Worm (Caenorhabditis elegans) whole organism, early embryonic: Measurements from ENCODE around the gene hog-1.
A peak's percentile ranks its signal among the peaks of the same experiment; 100 is the strongest.

Source experiments
- B0310.2 ChIP-seq: sonication (generic microtip); optimal IDR thresholded peaks from 2 replicates; lab custom pipeline; 2016; ENCODE audit warnings: mild to moderate bottlenecking, missing genetic modification characterization, missing compliant biosample characterization
- ama-1 ChIP-seq: fragments of 150-350 bp; optimal IDR thresholded peaks from 2 replicates; lab custom pipeline; 2014
- ets-7 ChIP-seq: sonication (generic microtip); optimal IDR thresholded peaks from 2 replicates; lab custom pipeline; 2016; ENCODE audit warnings: missing genotype, missing genetic modification characterization, missing compliant biosample characterization
- flt-1 ChIP-seq: fragments of 200-800 bp; sonication (Bioruptor generic); IDR thresholded peaks from 2 replicates; pipeline ENCODE4 v1.3.6; 2022; ENCODE audit warnings: missing genetic modification characterization, missing compliant biosample characterization
- hmbx-1 ChIP-seq: sonication (generic microtip); optimal IDR thresholded peaks from 2 replicates; lab custom pipeline; 2016; ENCODE audit warnings: mild to moderate bottlenecking, missing genetic modification characterization, missing compliant biosample characterization
- hmg-4 ChIP-seq: fragments of 200-800 bp; sonication (Bioruptor generic); optimal IDR thresholded peaks from 2 replicates; lab custom pipeline; 2018; ENCODE audit warnings: mild to moderate bottlenecking, missing genetic modification characterization, missing compliant biosample characterization
- hnd-1 ChIP-seq: sonication (generic microtip); optimal IDR thresholded peaks from 2 replicates; lab custom pipeline; 2016; ENCODE audit warnings: missing genetic modification characterization, missing compliant biosample characterization
- pes-1 ChIP-seq: fragments of 200-800 bp; sonication (Bioruptor generic); IDR thresholded peaks from 2 replicates; pipeline ENCODE4 v1.3.6; 2022; ENCODE audit warnings: missing genetic modification reagents, missing genetic modification characterization, missing compliant biosample characterization
- scrt-1 ChIP-seq: fragments of 200-800 bp; sonication (Bioruptor generic); IDR thresholded peaks from 2 replicates; pipeline ENCODE4 v1.3.6; 2022; ENCODE audit warnings: missing genetic modification characterization, missing compliant biosample characterization
- tbx-37 ChIP-seq: fragments of 200-800 bp; sonication (Bioruptor generic); conservative IDR thresholded peaks from 2 replicates; pipeline ENCODE4 v1.3.6; 2022; ENCODE audit warnings: missing genetic modification reagents, missing genetic modification characterization, missing compliant biosample characterization
- tra-4 ChIP-seq: sonication (generic microtip); optimal IDR thresholded peaks from 2 replicates; lab custom pipeline; 2017; ENCODE audit warnings: missing genetic modification characterization, missing compliant biosample characterization

- TF ChIP-seq ama-1 (lab: Kevin White, UChicago) = no peak
- TF ChIP-seq pes-1 (GFP tag; lab: Robert Waterston, UW) = no peak
- peak; percentile 58 for TF ChIP-seq flt-1 (GFP tag; lab: Robert Waterston, UW)
- peak; percentile 60; the same call in 1 of the 2 replicates for TF ChIP-seq scrt-1
- no peak for TF ChIP-seq ets-7 (tag; lab: Kevin White, UChicago)
- peak; percentile 84 for TF ChIP-seq hmg-4 (GFP tag; lab: Kevin White, UChicago)
- no peak for TF ChIP-seq hnd-1 (tag; lab: Kevin White, UChicago)
- TF ChIP-seq tbx-37 = no peak
- TF ChIP-seq hmbx-1 (tag; lab: Kevin White, UChicago) = no peak
- TF ChIP-seq B0310.2 (tag; lab: Kevin White, UChicago) = peak; percentile 24
- no peak for TF ChIP-seq tra-4 (tag; lab: Kevin White, UChicago)
Measured at ce11 chrX:5841060-5841642, 12.9 kb downstream of the hog-1 start, which contains the start of gene puf-9.
